Worm (Caenorhabditis elegans) whole organism, young adult: Measurements from ENCODE around the gene T22D1.18.

ENCODE experiments used
- F33H1.4 ChIP-seq: fragments of 200-800 bp; sonication (Bioruptor generic); IDR thresholded peaks from 2 replicates; pipeline ENCODE4 v1.3.6; 2022; ENCODE audit warnings: missing genetic modification reagents, missing genetic modification characterization, missing compliant biosample characterization
- F37B4.10 ChIP-seq: fragments of 200-800 bp; sonication (Bioruptor generic); IDR thresholded peaks from 2 replicates; pipeline ENCODE4 v1.3.6; 2022; ENCODE audit warnings: missing genetic modification characterization, missing compliant biosample characterization
- F57C9.4 ChIP-seq: sonication (generic microtip); optimal IDR thresholded peaks from 2 replicates; lab custom pipeline; 2017; ENCODE audit warnings: mild to moderate bottlenecking, missing genetic modification characterization, missing compliant biosample characterization
- Y95B8A.8 ChIP-seq: fragments of 200-800 bp; sonication (Bioruptor generic); IDR thresholded peaks from 2 replicates; pipeline ENCODE4 v1.3.6; 2022; ENCODE audit warnings: missing genetic modification reagents, missing genetic modification characterization, missing compliant biosample characterization
- ceh-91 ChIP-seq: fragments of 200-800 bp; sonication (Bioruptor generic); IDR thresholded peaks from 2 replicates; pipeline ENCODE4 v1.3.6; 2022; ENCODE audit warnings: missing genetic modification reagents, missing genetic modification characterization, missing compliant biosample characterization
- fkh-3 ChIP-seq: sonication (generic microtip); optimal IDR thresholded peaks from 2 replicates; lab custom pipeline; 2016; ENCODE audit warnings: mild to moderate bottlenecking, missing genetic modification characterization, missing compliant biosample characterization
- hmg-20 ChIP-seq: fragments of 200-800 bp; sonication (Bioruptor generic); IDR thresholded peaks from 2 replicates; pipeline ENCODE4 v1.3.6; 2022; ENCODE audit warnings: missing genetic modification reagents, missing genetic modification characterization, missing compliant biosample characterization
- lir-1 ChIP-seq: fragments of 200-800 bp; sonication (Bioruptor generic); conservative IDR thresholded peaks from 2 replicates; pipeline ENCODE4 v1.3.6; 2022; ENCODE audit warnings: missing genetic modification reagents, missing genetic modification characterization, missing compliant biosample characterization
- nfya-1 ChIP-seq: sonication (generic microtip); optimal IDR thresholded peaks from 2 replicates; lab custom pipeline; 2017; ENCODE audit warnings: antibody characterized with exemption, missing compliant biosample characterization, missing genetic modification characterization, borderline replicate concordance; ENCODE audit not compliant: insufficient read depth
- tbp1 ChIP-seq: fragments of 200-800 bp; sonication (Bioruptor generic); optimal IDR thresholded peaks from 2 replicates; lab custom pipeline; 2018; ENCODE audit warnings: mild to moderate bottlenecking, missing genetic modification characterization, missing compliant biosample characterization
- tlf-1 ChIP-seq: fragments of 200-800 bp; sonication (Bioruptor generic); optimal IDR thresholded peaks from 2 replicates; lab custom pipeline; 2018; ENCODE audit warnings: mild to moderate bottlenecking, missing genetic modification characterization, missing compliant biosample characterization
- xnd-1 ChIP-seq: sonication (generic microtip); optimal IDR thresholded peaks from 2 replicates; lab custom pipeline; 2016; ENCODE audit warnings: missing genotype, missing genetic modification reagents, missing genetic modification characterization, missing compliant biosample characterization
- zim-3 ChIP-seq: sonication (generic microtip); optimal IDR thresholded peaks from 2 replicates; lab custom pipeline; 2017; ENCODE audit warnings: mild to moderate bottlenecking, missing genetic modification characterization, moderate library complexity, missing compliant biosample characterization

DNA sequence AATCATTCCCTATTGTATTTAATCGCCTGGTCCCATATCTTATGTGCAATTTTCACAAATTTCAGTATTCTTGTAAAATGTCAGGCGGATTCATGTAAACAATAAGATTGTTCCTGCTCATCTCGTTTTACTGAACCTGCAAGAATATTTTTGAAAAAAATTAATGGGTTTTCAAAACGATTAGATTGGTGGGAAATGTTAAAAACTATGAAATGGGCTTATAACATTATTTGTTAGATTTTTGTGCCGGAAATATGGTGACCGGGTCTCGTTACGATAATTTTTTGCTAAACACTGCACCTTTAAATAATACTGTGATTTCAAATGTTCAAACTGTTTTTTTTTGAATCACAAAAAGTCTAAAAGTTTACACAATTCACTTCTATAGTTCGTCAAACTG is 14.5 kb downstream of the T22D1.18 start:
- TF ChIP-seq xnd-1, result no peak
- no peak for TF ChIP-seq ceh-91
- no peak for TF ChIP-seq F37B4.10
- TF ChIP-seq Y95B8A.8, result peak; percentile 76; the same call in 1 of the 2 replicates
- TF ChIP-seq tlf-1 (GFP tag; lab: Kevin White, UChicago), result no peak
- no peak for TF ChIP-seq F57C9.4
- no peak for TF ChIP-seq lir-1 (GFP tag; lab: Robert Waterston, UW)
- TF ChIP-seq hmg-20, result no peak
- TF ChIP-seq nfya-1 (tag; lab: Kevin White, UChicago), result no peak
- no peak for TF ChIP-seq fkh-3 (tag; lab: Kevin White, UChicago)
- peak; percentile 13 for TF ChIP-seq tbp1 (GFP tag; lab: Kevin White, UChicago)
- no peak for TF ChIP-seq zim-3 (tag; lab: Kevin White, UChicago)
- TF ChIP-seq F33H1.4, result peak; percentile 41
